Worm (Caenorhabditis elegans) whole organism, L3 larva: ENCODE results near the gene ife-4.
A peak's percentile ranks its signal among the peaks of the same experiment; 100 is the strongest.

ENCODE experiments used
- R02D3.7 ChIP-seq: fragments of 150-350 bp; optimal IDR thresholded peaks from 2 replicates; lab custom pipeline; 2014; ENCODE audit warnings: missing biosample characterization, missing genetic modification characterization
- ZK546.5 ChIP-seq: sonication (generic microtip); optimal IDR thresholded peaks from 2 replicates; lab custom pipeline; 2017; ENCODE audit warnings: missing biosample characterization, missing genetic modification characterization
- aly-2 ChIP-seq: fragments of 150-350 bp; optimal IDR thresholded peaks from 2 replicates; lab custom pipeline; 2014; ENCODE audit warnings: missing biosample characterization, missing genetic modification characterization
- ama-1 ChIP-seq: fragments of 150-350 bp; optimal IDR thresholded peaks from 2 replicates; lab custom pipeline; 2018
- ceh-16 ChIP-seq: sonication (generic microtip); optimal IDR thresholded peaks from 2 replicates; lab custom pipeline; 2017; ENCODE audit warnings: missing biosample characterization, missing genetic modification characterization
- ceh-28 ChIP-seq: fragments of 150-350 bp; optimal IDR thresholded peaks from 2 replicates; lab custom pipeline; 2014; ENCODE audit warnings: missing biosample characterization, missing genetic modification reagents, missing genetic modification characterization
- ceh-82 ChIP-seq: fragments of 150-350 bp; optimal IDR thresholded peaks from 2 replicates; lab custom pipeline; 2014; ENCODE audit warnings: missing biosample characterization, missing genetic modification characterization
- ceh-9 ChIP-seq: sonication (generic microtip); optimal IDR thresholded peaks from 2 replicates; lab custom pipeline; 2018; ENCODE audit warnings: missing biosample characterization, missing genetic modification characterization
- daf-12 ChIP-seq: fragments of 150-350 bp; optimal IDR thresholded peaks from 2 replicates; lab custom pipeline; 2014; ENCODE audit warnings: missing biosample characterization, missing genetic modification reagents, missing genetic modification characterization
- egl-27 ChIP-seq: sonication (generic microtip); optimal IDR thresholded peaks from 4 replicates; lab custom pipeline; 2017; ENCODE audit warnings: missing biosample characterization, missing genetic modification reagents, missing genetic modification characterization
- egl-5 ChIP-seq: fragments of 150-350 bp; optimal IDR thresholded peaks from 2 replicates; lab custom pipeline; 2017; ENCODE audit warnings: missing biosample characterization, missing genetic modification reagents, missing genetic modification characterization, inconsistent platforms
- elt-1 ChIP-seq: fragments of 150-350 bp; optimal IDR thresholded peaks from 2 replicates; lab custom pipeline; 2014; ENCODE audit warnings: missing biosample characterization, missing genetic modification characterization
- elt-2 ChIP-seq: sonication (generic microtip); optimal IDR thresholded peaks from 2 replicates; lab custom pipeline; 2016; ENCODE audit warnings: missing genetic modification reagents, mild to moderate bottlenecking, missing genetic modification characterization, missing compliant biosample characterization
- eor-1 ChIP-seq, 2 experiments: fragments of 150-350 bp; optimal IDR thresholded peaks; 2 replicates each; lab custom pipeline; 2014 to 2018; ENCODE audit warnings: missing biosample characterization in 2 of 2, missing genetic modification characterization in 2 of 2
- fkh-10 ChIP-seq: sonication (generic microtip); optimal IDR thresholded peaks from 2 replicates; lab custom pipeline; 2017; ENCODE audit warnings: missing biosample characterization, missing genetic modification reagents, missing genetic modification characterization
- fkh-2 ChIP-seq: fragments of 150-350 bp; optimal IDR thresholded peaks from 2 replicates; lab custom pipeline; 2014; ENCODE audit warnings: missing biosample characterization, missing genetic modification reagents, missing genetic modification characterization
- fos-1 ChIP-seq: fragments of 150-350 bp; optimal IDR thresholded peaks from 2 replicates; lab custom pipeline; 2014; ENCODE audit warnings: missing biosample characterization, missing genetic modification characterization
- hmg-11 ChIP-seq: sonication (generic microtip); optimal IDR thresholded peaks from 2 replicates; lab custom pipeline; 2016; ENCODE audit warnings: missing genetic modification characterization, missing compliant biosample characterization
- jun-1 ChIP-seq: fragments of 150-350 bp; optimal IDR thresholded peaks from 2 replicates; lab custom pipeline; 2014; ENCODE audit warnings: missing biosample characterization, missing genetic modification reagents, missing genetic modification characterization
- lin-15B ChIP-seq: fragments of 150-350 bp; optimal IDR thresholded peaks from 2 replicates; lab custom pipeline; 2014; ENCODE audit warnings: missing biosample characterization, missing genetic modification characterization
- lin-39 ChIP-seq: fragments of 150-350 bp; optimal IDR thresholded peaks from 2 replicates; lab custom pipeline; 2018; ENCODE audit warnings: missing biosample characterization, missing genetic modification reagents, missing genetic modification characterization
- lsy-12 ChIP-seq: sonication (generic microtip); optimal IDR thresholded peaks from 2 replicates; lab custom pipeline; 2016; ENCODE audit warnings: mild to moderate bottlenecking, missing genetic modification characterization, missing compliant biosample characterization
- mdl-1 ChIP-seq: fragments of 150-350 bp; optimal IDR thresholded peaks from 2 replicates; lab custom pipeline; 2014; ENCODE audit warnings: missing biosample characterization, missing genetic modification characterization
- mml-1 ChIP-seq: fragments of 150-350 bp; sonication (generic microtip); optimal IDR thresholded peaks from 3 replicates; lab custom pipeline; 2014; ENCODE audit warnings: missing biosample characterization, missing genetic modification characterization
- nfya-1 ChIP-seq: sonication (generic microtip); optimal IDR thresholded peaks from 2 replicates; lab custom pipeline; 2017; ENCODE audit warnings: missing genetic modification characterization, mild to moderate bottlenecking, missing compliant biosample characterization, antibody characterized with exemption, moderate library complexity; ENCODE audit not compliant: insufficient read depth
- nhr-11 ChIP-seq: fragments of 150-350 bp; optimal IDR thresholded peaks from 2 replicates; lab custom pipeline; 2014; ENCODE audit warnings: missing biosample characterization, missing genetic modification characterization
- nhr-12 ChIP-seq: fragments of 150-350 bp; optimal IDR thresholded peaks from 2 replicates; lab custom pipeline; 2014; ENCODE audit warnings: missing biosample characterization, missing genetic modification characterization
- nhr-23 ChIP-seq: fragments of 150-350 bp; optimal IDR thresholded peaks from 2 replicates; lab custom pipeline; 2014; ENCODE audit warnings: missing biosample characterization, missing genetic modification reagents, missing genetic modification characterization
- nhr-237 ChIP-seq: fragments of 150-350 bp; optimal IDR thresholded peaks from 2 replicates; lab custom pipeline; 2014; ENCODE audit warnings: missing biosample characterization, missing genetic modification characterization
- nhr-25 ChIP-seq: sonication (generic microtip); optimal IDR thresholded peaks from 2 replicates; lab custom pipeline; 2017; ENCODE audit warnings: missing biosample characterization, missing genetic modification characterization
- nhr-28 ChIP-seq: fragments of 150-350 bp; optimal IDR thresholded peaks from 2 replicates; lab custom pipeline; 2014; ENCODE audit warnings: missing biosample characterization, missing genetic modification characterization
- nhr-43 ChIP-seq: sonication (generic microtip); optimal IDR thresholded peaks from 2 replicates; lab custom pipeline; 2016; ENCODE audit warnings: mild to moderate bottlenecking, missing genetic modification characterization, missing compliant biosample characterization; ENCODE audit not compliant: poor library complexity, severe bottlenecking
- nhr-67 ChIP-seq: fragments of 150-350 bp; optimal IDR thresholded peaks from 2 replicates; lab custom pipeline; 2014; ENCODE audit warnings: missing biosample characterization, missing genetic modification characterization
- nhr-76 ChIP-seq: fragments of 150-350 bp; sonication (generic microtip); optimal IDR thresholded peaks from 5 replicates; lab custom pipeline; 2014; ENCODE audit warnings: missing biosample characterization, missing genetic modification characterization
- nhr-77 ChIP-seq: fragments of 150-350 bp; optimal IDR thresholded peaks from 2 replicates; lab custom pipeline; 2014; ENCODE audit warnings: missing biosample characterization, missing genetic modification characterization
- pha-4 ChIP-seq: fragments of 150-350 bp; optimal IDR thresholded peaks from 2 replicates; lab custom pipeline; 2014; ENCODE audit warnings: missing biosample characterization, missing genetic modification reagents, missing genetic modification characterization
- pqm-1 ChIP-seq: fragments of 150-350 bp; optimal IDR thresholded peaks from 2 replicates; lab custom pipeline; 2017; ENCODE audit warnings: missing biosample characterization, missing genetic modification characterization, inconsistent platforms
- sea-2 ChIP-seq: fragments of 150-350 bp; sonication (generic microtip); optimal IDR thresholded peaks from 4 replicates; lab custom pipeline; 2014; ENCODE audit warnings: missing biosample characterization, missing genetic modification reagents, missing genetic modification characterization
- skn-1 ChIP-seq: fragments of 150-350 bp; optimal IDR thresholded peaks from 2 replicates; lab custom pipeline; 2014; ENCODE audit warnings: missing biosample characterization, missing genetic modification characterization
- snpc-4 ChIP-seq: fragments of 150-350 bp; optimal IDR thresholded peaks from 2 replicates; lab custom pipeline; 2014; ENCODE audit warnings: missing biosample characterization, missing genetic modification characterization
- tbx-2 ChIP-seq: sonication (generic microtip); optimal IDR thresholded peaks from 2 replicates; lab custom pipeline; 2016; ENCODE audit warnings: mild to moderate bottlenecking, missing genetic modification characterization, missing compliant biosample characterization
- unc-39 ChIP-seq: sonication (generic microtip); optimal IDR thresholded peaks from 4 replicates; lab custom pipeline; 2017; ENCODE audit warnings: missing biosample characterization, missing genetic modification characterization
- unc-62 ChIP-seq: fragments of 150-350 bp; sonication (generic microtip); optimal IDR thresholded peaks from 4 replicates; lab custom pipeline; 2014; ENCODE audit warnings: missing biosample characterization, missing genetic modification reagents, missing genetic modification characterization
- zag-1 ChIP-seq: fragments of 150-350 bp; optimal IDR thresholded peaks from 2 replicates; lab custom pipeline; 2014; ENCODE audit warnings: missing biosample characterization, missing genetic modification characterization
- ztf-11 ChIP-seq: fragments of 150-350 bp; optimal IDR thresholded peaks from 2 replicates; lab custom pipeline; 2014; ENCODE audit warnings: missing biosample characterization, missing genetic modification characterization
- ztf-4 ChIP-seq: fragments of 150-350 bp; optimal IDR thresholded peaks from 2 replicates; lab custom pipeline; 2014; ENCODE audit warnings: missing biosample characterization, missing genetic modification characterization

The ife-4 gene

ce11 chrX:1122198-1122597, 18.2 kb downstream of the ife-4 start:
- peak; percentile 64 for TF ChIP-seq egl-5 (tag; lab: Kevin White, UChicago)
- no peak for TF ChIP-seq ztf-11 (tag; lab: Kevin White, UChicago)
- TF ChIP-seq ZK546.5 = no peak
- TF ChIP-seq lsy-12 = no peak
- peak; percentile 61 for TF ChIP-seq nfya-1
- TF ChIP-seq ztf-4 = no peak
- TF ChIP-seq mml-1 = no peak
- TF ChIP-seq fos-1 (tag; lab: Kevin White, UChicago) = no peak
- no peak for TF ChIP-seq nhr-76 (tag; lab: Kevin White, UChicago)
- TF ChIP-seq tbx-2 = no peak
- TF ChIP-seq fkh-2 (tag; lab: Kevin White, UChicago) = no peak
- TF ChIP-seq pha-4 = no peak
- TF ChIP-seq nhr-28 = no peak
- TF ChIP-seq elt-2 (tag; lab: Kevin White, UChicago) = no peak
- no peak for TF ChIP-seq skn-1
- no peak for TF ChIP-seq ceh-16
- no peak for TF ChIP-seq unc-39 (tag; lab: Kevin White, UChicago)
- TF ChIP-seq snpc-4 (tag; lab: Kevin White, UChicago) = no peak
- no peak for TF ChIP-seq egl-27 (tag; lab: Kevin White, UChicago)
- TF ChIP-seq mdl-1 (tag; lab: Kevin White, UChicago) = no peak
- TF ChIP-seq eor-1 (tag; optimal IDR thresholded peaks at IDR 0.05; lab: Kevin White, UChicago) = no peak
- no peak for TF ChIP-seq nhr-12 (tag; lab: Kevin White, UChicago)
- no peak for TF ChIP-seq daf-12
- TF ChIP-seq nhr-43 (tag; lab: Kevin White, UChicago) = no peak
- TF ChIP-seq ceh-9 (tag; lab: Kevin White, UChicago) = no peak
- TF ChIP-seq nhr-25 = peak; percentile 14
- TF ChIP-seq ama-1 = peak; percentile 7
- no peak for TF ChIP-seq nhr-237 (tag; lab: Kevin White, UChicago)
- no peak for TF ChIP-seq fkh-10 (GFP tag; lab: Kevin White, UChicago)
- TF ChIP-seq lin-39 (tag; lab: Kevin White, UChicago) = peak; percentile 28
- TF ChIP-seq unc-62 (GFP tag; lab: Kevin White, UChicago) = peak; percentile 18
- TF ChIP-seq jun-1 (tag; lab: Kevin White, UChicago) = no peak
- no peak for TF ChIP-seq hmg-11 (tag; lab: Kevin White, UChicago)
- TF ChIP-seq elt-1 (tag; lab: Kevin White, UChicago) = peak; percentile 87
- TF ChIP-seq ceh-28 (tag; lab: Kevin White, UChicago) = no peak
- TF ChIP-seq nhr-67 (tag; lab: Kevin White, UChicago) = no peak
- TF ChIP-seq R02D3.7 (tag; lab: Kevin White, UChicago) = no peak
- TF ChIP-seq nhr-11 = no peak
- no peak for TF ChIP-seq sea-2 (GFP tag; lab: Kevin White, UChicago)
- no peak for TF ChIP-seq nhr-77 (tag; lab: Kevin White, UChicago)
- TF ChIP-seq aly-2 (tag; lab: Kevin White, UChicago) = no peak
- TF ChIP-seq nhr-23 (tag; lab: Kevin White, UChicago) = no peak
- TF ChIP-seq ceh-82 (tag; lab: Kevin White, UChicago) = no peak
- no peak for TF ChIP-seq lin-15B (tag; lab: Kevin White, UChicago)
- TF ChIP-seq zag-1 (tag; lab: Kevin White, UChicago) = no peak
- TF ChIP-seq pqm-1 (tag; lab: Kevin White, UChicago) = no peak

- TF ChIP-seq nhr-25 = peak; percentile 3
- TF ChIP-seq pqm-1 (tag; lab: Kevin White, UChicago) = no peak
These were observed 19.5 kb downstream of the ife-4 start for ce11 chrX:1123471-1123870.
